Fruit fly (Drosophila melanogaster) whole organism, prepupa: Measurements from ENCODE around the gene CG7907.
A peak's percentile ranks its signal among the peaks of the same experiment; 100 is the strongest.

Source experiments
- CG11902 ChIP-seq: fragments of 200-800 bp; sonication (Bioruptor generic); optimal IDR thresholded peaks from 3 replicates; lab custom pipeline; 2016; ENCODE audit warnings: missing biosample characterization, missing genetic modification characterization
- CG16779 ChIP-seq: fragments of 200-800 bp; sonication (Bioruptor generic); optimal IDR thresholded peaks from 3 replicates; lab custom pipeline; 2017; ENCODE audit warnings: missing biosample characterization, mild to moderate bottlenecking, missing genetic modification characterization
- CG32006 ChIP-seq: fragments of 200-800 bp; sonication (Bioruptor generic); optimal IDR thresholded peaks from 3 replicates; lab custom pipeline; 2017; ENCODE audit warnings: missing biosample characterization, mild to moderate bottlenecking, missing genetic modification characterization
- CG3919 ChIP-seq: fragments of 200-800 bp; sonication (Bioruptor generic); optimal IDR thresholded peaks from 3 replicates; lab custom pipeline; 2016; ENCODE audit warnings: missing biosample characterization, missing genetic modification characterization
- CG4318 ChIP-seq: fragments of 200-800 bp; sonication (Bioruptor generic); optimal IDR thresholded peaks from 3 replicates; lab custom pipeline; 2017; ENCODE audit warnings: missing biosample characterization, mild to moderate bottlenecking, missing genetic modification characterization
- Ets21C ChIP-seq: fragments of 200-800 bp; sonication (Bioruptor generic); optimal IDR thresholded peaks from 3 replicates; lab custom pipeline; 2016; ENCODE audit warnings: missing biosample characterization, missing genetic modification characterization
- Gug ChIP-seq: fragments of 200-800 bp; sonication (Bioruptor generic); IDR thresholded peaks from 2 replicates; pipeline ENCODE4 v1.3.6; 2022; ENCODE audit warnings: missing biosample characterization, missing genetic modification characterization
- fd59A ChIP-seq: fragments of 200-800 bp; sonication (Bioruptor generic); optimal IDR thresholded peaks from 2 replicates; lab custom pipeline; 2017; ENCODE audit warnings: missing biosample characterization, mild to moderate bottlenecking, missing genetic modification characterization, missing genetic modification reagents

DNA sequence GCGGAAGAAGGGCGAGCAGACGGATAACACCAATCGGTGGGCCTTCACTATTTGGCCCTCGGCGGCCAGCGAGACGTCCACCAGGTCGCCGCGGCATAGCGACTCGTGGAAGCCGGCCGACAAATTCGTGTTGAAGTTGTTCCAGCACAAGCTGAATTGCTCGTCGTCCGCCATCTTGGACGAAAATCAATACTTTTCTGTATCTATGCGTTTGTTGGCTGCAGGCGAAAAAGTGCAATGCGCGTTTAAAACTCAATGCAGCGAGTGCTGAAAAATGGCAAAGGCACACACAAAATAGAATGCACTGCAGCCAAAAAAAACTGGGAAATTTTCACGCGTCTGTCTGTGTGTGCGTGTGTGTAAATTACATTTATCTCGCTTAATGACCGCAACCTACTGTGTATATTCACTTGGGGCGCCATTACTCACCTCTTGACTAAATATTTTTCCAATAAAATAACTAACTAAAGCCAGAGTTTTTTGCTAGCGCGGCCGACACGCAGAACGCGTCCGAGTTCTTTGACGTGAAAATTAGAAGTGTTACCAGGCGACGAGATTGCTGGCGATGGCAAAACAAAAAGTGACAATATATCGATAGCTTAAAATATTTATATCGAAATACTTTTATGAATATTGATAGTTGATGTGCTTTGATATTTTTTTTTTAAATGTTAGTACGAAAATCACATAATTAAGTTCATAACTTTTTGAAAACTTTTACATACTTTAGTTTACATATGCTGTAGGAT lies 26.5 kb upstream of the CG7907 start:
- TF ChIP-seq Gug (GFP tag; lab: Robert Waterston, UW) (no peak), CG11902 (GFP tag; lab: Kevin White, UChicago) (no peak), CG32006 (GFP tag; lab: Kevin White, UChicago) (no peak), Ets21C (GFP tag; lab: Kevin White, UChicago) (no peak), CG16779 (tag; lab: Kevin White, UChicago) (peak; percentile 6), CG3919 (GFP tag; lab: Kevin White, UChicago) (peak; percentile 17), CG4318 (GFP tag; lab: Kevin White, UChicago) (no peak), fd59A (no peak)
